Fruit fly (Drosophila melanogaster) whole organism, embryonic: ENCODE results near the gene p115.

Source experiments
- Bgb ChIP-seq: fragments of 200-800 bp; sonication (Bioruptor generic); IDR thresholded peaks from 2 replicates; pipeline ENCODE4 v1.3.6; 2022; ENCODE audit warnings: missing biosample characterization, missing genetic modification characterization; ENCODE audit not compliant: partially characterized antibody
- CG10321 ChIP-seq: fragments of 200-800 bp; sonication (Bioruptor generic); IDR thresholded peaks from 2 replicates; pipeline ENCODE4 v1.3.6; 2022; ENCODE audit warnings: missing biosample characterization, missing genetic modification characterization
- CG10565 ChIP-seq: fragments of 200-800 bp; sonication (Bioruptor generic); optimal IDR thresholded peaks from 3 replicates; lab custom pipeline; 2016; ENCODE audit warnings: missing biosample characterization, mild to moderate bottlenecking, missing genetic modification characterization
- CG12659 ChIP-seq: fragments of 200-800 bp; sonication (Bioruptor generic); optimal IDR thresholded peaks from 3 replicates; lab custom pipeline; 2017; ENCODE audit warnings: mild to moderate bottlenecking, missing biosample characterization, missing genetic modification reagents, missing genetic modification characterization
- CG12744 ChIP-seq: fragments of 200-800 bp; sonication (Bioruptor generic); optimal IDR thresholded peaks from 2 replicates; lab custom pipeline; 2016; ENCODE audit warnings: missing biosample characterization, missing genetic modification characterization
- CG13424 ChIP-seq: fragments of 200-800 bp; sonication (Bioruptor generic); optimal IDR thresholded peaks from 2 replicates; lab custom pipeline; 2019; ENCODE audit warnings: missing biosample characterization, mild to moderate bottlenecking, missing genetic modification characterization, moderate library complexity
- CG15269 ChIP-seq: fragments of 200-800 bp; sonication (Bioruptor generic); optimal IDR thresholded peaks from 2 replicates; lab custom pipeline; 2018; ENCODE audit warnings: missing biosample characterization, mild to moderate bottlenecking, missing genetic modification characterization, moderate library complexity
- CG15479 ChIP-seq: fragments of 200-800 bp; sonication (Bioruptor generic); optimal IDR thresholded peaks from 3 replicates; lab custom pipeline; 2019; ENCODE audit warnings: missing biosample characterization, mild to moderate bottlenecking, missing genetic modification characterization, moderate library complexity
- CG15514 ChIP-seq: fragments of 200-800 bp; sonication (Bioruptor generic); optimal IDR thresholded peaks from 3 replicates; lab custom pipeline; 2017; ENCODE audit warnings: missing biosample characterization, missing genetic modification characterization, mild to moderate bottlenecking, moderate library complexity, missing genetic modification reagents
- CG16779 ChIP-seq: fragments of 200-800 bp; sonication (Bioruptor generic); IDR thresholded peaks from 2 replicates; pipeline ENCODE4 v1.3.6; 2022; ENCODE audit warnings: missing biosample characterization, missing genetic modification characterization
- CG1792 ChIP-seq: fragments of 200-800 bp; sonication (Bioruptor generic); optimal IDR thresholded peaks from 2 replicates; lab custom pipeline; 2016; ENCODE audit warnings: missing biosample characterization, missing genetic modification characterization
- CG2202 ChIP-seq: fragments of 200-800 bp; sonication (Bioruptor generic); optimal IDR thresholded peaks from 2 replicates; lab custom pipeline; 2018; ENCODE audit warnings: missing biosample characterization, mild to moderate bottlenecking, missing genetic modification characterization
- CG30020 ChIP-seq: fragments of 200-800 bp; optimal IDR thresholded peaks from 2 replicates; lab custom pipeline; 2019; ENCODE audit warnings: missing biosample characterization, mild to moderate bottlenecking, missing genetic modification characterization, moderate library complexity
- CG3163 ChIP-seq: fragments of 200-800 bp; sonication (Bioruptor generic); optimal IDR thresholded peaks from 3 replicates; lab custom pipeline; 2016; ENCODE audit warnings: missing biosample characterization, missing genetic modification characterization
- CG32532 ChIP-seq: fragments of 200-800 bp; sonication (Bioruptor generic); IDR thresholded peaks from 2 replicates; pipeline ENCODE4 v1.3.6; 2022; ENCODE audit warnings: missing biosample characterization, missing genetic modification characterization
- CG34376 ChIP-seq: fragments of 200-800 bp; sonication (Bioruptor generic); optimal IDR thresholded peaks from 2 replicates; lab custom pipeline; 2018; ENCODE audit warnings: missing biosample characterization, mild to moderate bottlenecking, missing genetic modification characterization
- CG3995 ChIP-seq: fragments of 200-800 bp; sonication (Bioruptor generic); optimal IDR thresholded peaks from 3 replicates; lab custom pipeline; 2016; ENCODE audit warnings: missing biosample characterization, missing genetic modification characterization
- CG42726 ChIP-seq: fragments of 200-800 bp; sonication (Bioruptor generic); IDR thresholded peaks from 2 replicates; pipeline ENCODE4 v1.3.6; 2022; ENCODE audit warnings: missing biosample characterization, missing genetic modification characterization; ENCODE audit not compliant: partially characterized antibody
- CG4730 ChIP-seq: fragments of 200-800 bp; sonication (Bioruptor generic); IDR thresholded peaks from 2 replicates; pipeline ENCODE4 v1.3.6; 2022; ENCODE audit warnings: missing biosample characterization, missing genetic modification characterization
- CG4854 ChIP-seq: fragments of 200-800 bp; sonication (Bioruptor generic); optimal IDR thresholded peaks from 2 replicates; lab custom pipeline; 2016; ENCODE audit warnings: missing biosample characterization, missing genetic modification characterization, inconsistent platforms
- CG6175 ChIP-seq: fragments of 200-800 bp; sonication (Bioruptor generic); IDR thresholded peaks from 3 replicates; pipeline ENCODE4 v1.3.6; 2022; ENCODE audit warnings: missing biosample characterization, missing genetic modification characterization
- CG7987 ChIP-seq: fragments of 200-800 bp; sonication (Bioruptor generic); optimal IDR thresholded peaks from 2 replicates; lab custom pipeline; 2018; ENCODE audit warnings: missing biosample characterization, mild to moderate bottlenecking, missing genetic modification characterization, moderate library complexity
- CG9817 ChIP-seq: fragments of 200-800 bp; sonication (Bioruptor generic); optimal IDR thresholded peaks from 2 replicates; lab custom pipeline; 2018; ENCODE audit warnings: missing biosample characterization, mild to moderate bottlenecking, missing genetic modification characterization, moderate library complexity
- Fer3 ChIP-seq: fragments of 200-800 bp; sonication (Bioruptor generic); optimal IDR thresholded peaks from 2 replicates; lab custom pipeline; 2018; ENCODE audit warnings: missing biosample characterization, mild to moderate bottlenecking, missing genetic modification characterization, moderate library complexity
- HLH4C ChIP-seq: fragments of 200-800 bp; sonication (Bioruptor generic); IDR thresholded peaks from 3 replicates; pipeline ENCODE4 v1.3.6; 2022; ENCODE audit warnings: missing biosample characterization, missing genetic modification characterization; ENCODE audit not compliant: partially characterized antibody
- Hmx ChIP-seq: fragments of 200-800 bp; sonication (Bioruptor generic); optimal IDR thresholded peaks from 2 replicates; lab custom pipeline; 2016; ENCODE audit warnings: missing biosample characterization, missing genetic modification characterization
- Hr51 ChIP-seq, 2 experiments: fragments of 200-800 bp; sonication (Bioruptor generic); optimal IDR thresholded peaks; 2 replicates in 1 of 2; 3 replicates in 1 of 2; lab custom pipeline; 2016 to 2018; ENCODE audit warnings: missing biosample characterization in 2 of 2, missing genetic modification characterization in 2 of 2, mild to moderate bottlenecking in 1 of 2, moderate library complexity in 1 of 2
- Hr78 ChIP-seq, 2 experiments: fragments of 200-800 bp in 1 of 2; fragments of >200 bp in 1 of 2; sonication (Bioruptor generic) in 1 of 2; optimal IDR thresholded peaks; 2 replicates each; lab custom pipeline; 2017 to 2019; ENCODE audit warnings: missing biosample characterization in 2 of 2, missing genetic modification characterization in 2 of 2, mild to moderate bottlenecking in 1 of 2, moderate library complexity in 1 of 2
- NC2β ChIP-seq: fragments of 200-800 bp; sonication (Bioruptor generic); optimal IDR thresholded peaks from 2 replicates; lab custom pipeline; 2016; ENCODE audit warnings: missing biosample characterization, missing genetic modification characterization
- Oli ChIP-seq: fragments of 200-800 bp; sonication (Bioruptor generic); optimal IDR thresholded peaks from 2 replicates; lab custom pipeline; 2018; ENCODE audit warnings: missing biosample characterization, mild to moderate bottlenecking, missing genetic modification characterization, moderate library complexity
- Rfx ChIP-seq: fragments of 200-800 bp; sonication (Bioruptor generic); IDR thresholded peaks from 2 replicates; pipeline ENCODE4 v1.3.6; 2022; ENCODE audit warnings: missing biosample characterization, missing genetic modification characterization
- Scr ChIP-seq: fragments of 200-800 bp; sonication (Bioruptor generic); IDR thresholded peaks from 2 replicates; pipeline ENCODE4 v1.3.6; 2022; ENCODE audit warnings: missing biosample characterization, missing genetic modification characterization; ENCODE audit not compliant: partially characterized antibody
- Vsx1 ChIP-seq: fragments of 200-800 bp; sonication (Bioruptor generic); optimal IDR thresholded peaks from 2 replicates; lab custom pipeline; 2017; ENCODE audit warnings: missing biosample characterization, mild to moderate bottlenecking, missing genetic modification characterization, missing genetic modification reagents
- cg ChIP-seq: fragments of 200-800 bp; sonication (Bioruptor generic); optimal IDR thresholded peaks from 3 replicates; lab custom pipeline; 2019; ENCODE audit warnings: missing biosample characterization, mild to moderate bottlenecking, missing genetic modification characterization, moderate library complexity
- chm ChIP-seq: fragments of 200-800 bp; sonication (Bioruptor generic); IDR thresholded peaks from 2 replicates; pipeline ENCODE4 v1.3.6; 2022; ENCODE audit warnings: missing biosample characterization, missing genetic modification characterization
- emc ChIP-seq: fragments of 200-800 bp; sonication (Bioruptor generic); optimal IDR thresholded peaks from 2 replicates; lab custom pipeline; 2016; ENCODE audit warnings: missing biosample characterization, missing genetic modification characterization
- ftz-f1 ChIP-seq: fragments of 200-800 bp; sonication (Bioruptor generic); optimal IDR thresholded peaks from 2 replicates; lab custom pipeline; 2016; ENCODE audit warnings: missing biosample characterization, missing genetic modification characterization
- grn ChIP-seq: fragments of 200-800 bp; sonication (Bioruptor generic); optimal IDR thresholded peaks from 3 replicates; lab custom pipeline; 2017; ENCODE audit warnings: missing biosample characterization, missing genetic modification characterization
- jigr1 ChIP-seq: fragments of 200-800 bp; sonication (Bioruptor generic); IDR thresholded peaks from 3 replicates; pipeline ENCODE4 v1.3.6; 2022; ENCODE audit warnings: missing biosample characterization, missing genetic modification characterization
- kay ChIP-seq: fragments of 200-800 bp; sonication (Bioruptor generic); optimal IDR thresholded peaks from 2 replicates; lab custom pipeline; 2016; ENCODE audit warnings: missing biosample characterization, missing genetic modification characterization
- lmd ChIP-seq: fragments of 200-800 bp; sonication (Bioruptor generic); IDR thresholded peaks from 2 replicates; pipeline ENCODE4 v1.3.6; 2022; ENCODE audit warnings: missing biosample characterization, missing genetic modification characterization
- peb ChIP-seq: fragments of 200-800 bp; sonication (Bioruptor generic); IDR thresholded peaks from 2 replicates; pipeline ENCODE4 v1.3.6; 2022; ENCODE audit warnings: missing biosample characterization, missing genetic modification characterization
- pfk ChIP-seq: fragments of 200-800 bp; sonication (Bioruptor generic); optimal IDR thresholded peaks from 2 replicates; lab custom pipeline; 2018; ENCODE audit warnings: missing biosample characterization, mild to moderate bottlenecking, missing genetic modification characterization, moderate library complexity
- sens ChIP-seq: fragments of 200-800 bp; sonication (Bioruptor generic); peaks from one replicate; lab custom pipeline; 2016; ENCODE audit warnings: missing biosample characterization, missing genetic modification characterization
- sens-2 ChIP-seq: fragments of 200-800 bp; sonication (Bioruptor generic); IDR thresholded peaks from 2 replicates; pipeline ENCODE4 v1.3.6; 2022; ENCODE audit warnings: missing biosample characterization, missing genetic modification characterization
- shn ChIP-seq: fragments of 200-800 bp; sonication (Bioruptor generic); optimal IDR thresholded peaks from 3 replicates; lab custom pipeline; 2016; ENCODE audit warnings: missing biosample characterization, missing genetic modification characterization
- sob ChIP-seq: fragments of 200-800 bp; sonication (Bioruptor generic); IDR thresholded peaks from 2 replicates; pipeline ENCODE4 v1.3.6; 2022; ENCODE audit warnings: missing biosample characterization, missing genetic modification characterization
- ssp ChIP-seq: fragments of 200-800 bp; sonication (Bioruptor generic); IDR thresholded peaks from 2 replicates; pipeline ENCODE4 v1.3.6; 2022; ENCODE audit warnings: missing biosample characterization, missing genetic modification characterization
- stwl ChIP-seq: fragments of 200-800 bp; sonication (Bioruptor generic); optimal IDR thresholded peaks from 3 replicates; lab custom pipeline; 2018; ENCODE audit warnings: missing biosample characterization, mild to moderate bottlenecking, missing genetic modification characterization, moderate library complexity
- wek ChIP-seq: fragments of 200-800 bp; sonication (Bioruptor generic); optimal IDR thresholded peaks from 3 replicates; lab custom pipeline; 2018; ENCODE audit warnings: missing biosample characterization, mild to moderate bottlenecking, missing genetic modification characterization, moderate library complexity

The p115 gene

DNA sequence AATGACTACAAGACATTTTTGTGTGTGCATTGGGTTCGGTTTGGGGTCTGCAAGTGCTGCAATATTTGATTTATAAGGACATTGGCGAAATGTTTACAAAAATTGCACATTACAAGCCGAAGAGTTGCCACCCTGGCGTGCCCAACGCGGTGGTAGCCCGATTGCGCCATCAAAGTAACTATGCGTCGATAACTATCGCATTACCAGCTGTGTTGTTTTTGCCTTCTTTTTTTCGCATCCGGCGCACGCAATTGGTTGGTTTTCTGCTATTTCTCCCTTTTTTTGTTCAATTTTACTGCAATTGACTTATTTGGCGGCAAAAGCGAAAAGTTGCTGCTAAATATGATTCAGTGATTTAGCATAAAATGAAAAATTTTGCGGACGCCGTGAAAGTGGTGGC lies 40.8 kb downstream of the p115 start, which contains the start of gene RpS14b (continued):
- TF ChIP-seq peb (GFP tag; lab: Robert Waterston, UW) (no peak), CG34376 (peak; percentile 79), CG3163 (GFP tag; lab: Kevin White, UChicago) (peak; percentile 9), Hmx (GFP tag; lab: Kevin White, UChicago) (no peak), CG32532 (GFP tag; lab: Robert Waterston, UW) (peak; percentile 83), CG9817 (tag; lab: Kevin White, UChicago) (peak; percentile 58), CG42726 (GFP tag; lab: Robert Waterston, UW) (peak; percentile 70; the same call in 1 of the 2 replicates), HLH4C (peak; percentile 72), kay (no peak), Hr78 (GFP tag; optimal IDR thresholded peaks at IDR 0.05; lab: Kevin White, UChicago) (no peak), emc (peak; percentile 27), Vsx1 (peak; percentile 54), Hr51 (GFP tag; optimal IDR thresholded peaks at IDR 0.05; lab: Kevin White, UChicago) (peak; percentile 29 to 63), CG10321 (GFP tag; lab: Robert Waterston, UW) (peak; percentile 42; the same call in 1 of the 2 replicates), ftz-f1 (GFP tag; lab: Kevin White, UChicago) (no peak), wek (GFP tag; lab: Kevin White, UChicago) (peak; percentile 24), sens-2 (0 out of 2 replicates have a peak, but pooled peaks have one; percentile 31), jigr1 (no peak), CG4854 (GFP tag; lab: Kevin White, UChicago) (peak; percentile 40), Rfx (peak; percentile 88), CG15514 (GFP tag; lab: Kevin White, UChicago) (peak; percentile 79), Scr (peak; percentile 73), CG1792 (GFP tag; lab: Kevin White, UChicago) (peak; percentile 50), grn (GFP tag; lab: Kevin White, UChicago) (peak; percentile 6), CG12744 (GFP tag; lab: Kevin White, UChicago) (no peak), CG6175 (GFP tag; lab: Robert Waterston, UW) (peak; percentile 60; the same call in 1 of the 3 replicates), ssp (GFP tag; lab: Robert Waterston, UW) (peak; percentile 58), CG7987 (peak; percentile 79), CG13424 (tag; lab: Kevin White, UChicago) (peak; percentile 23), CG12659 (GFP tag; lab: Kevin White, UChicago) (peak; percentile 90), lmd (no peak; the same call in 1 of the 2 replicates), CG15269 (peak; percentile 61), CG2202 (tag; lab: Kevin White, UChicago) (no peak), CG3995 (GFP tag; lab: Kevin White, UChicago) (peak; percentile 5), stwl (peak; percentile 61), chm (GFP tag; lab: Robert Waterston, UW) (peak; percentile 82), Bgb (peak; percentile 69), shn (GFP tag; lab: Kevin White, UChicago) (peak; percentile 40), NC2β (GFP tag; lab: Kevin White, UChicago) (peak; percentile 70), CG30020 (tag; lab: Kevin White, UChicago) (peak; percentile 14), pfk (GFP tag; lab: Kevin White, UChicago) (peak; percentile 63), Oli (tag; lab: Kevin White, UChicago) (no peak), CG10565 (GFP tag; lab: Kevin White, UChicago) (no peak), sob (GFP tag; lab: Robert Waterston, UW) (peak; percentile 80), CG16779 (GFP tag; lab: Robert Waterston, UW) (no peak), cg (GFP tag; lab: Kevin White, UChicago) (peak; percentile 10), sens (GFP tag; lab: Kevin White, UChicago) (peak; percentile 88), Fer3 (tag; lab: Kevin White, UChicago) (peak; percentile 58), CG15479 (GFP tag; lab: Kevin White, UChicago) (peak; percentile 81), CG4730 (GFP tag; lab: Robert Waterston, UW) (peak; percentile 40; the same call in 1 of the 2 replicates)
